Fruit fly (Drosophila melanogaster): ENCODE data around the gene CG5199.

CG5199 gene

dm6 chr3L:20427449-20427848, 25.2 kb downstream of the CG5199 start, which contains the start of gene CG5274 (continued):
- TF ChIP-seq Chrac-16 (GFP tag; optimal IDR thresholded peaks at IDR 0.05) (no peak), MESR4 (GFP tag; optimal IDR thresholded peaks at IDR 0.05) (peak; percentile 56), CG7839 (tag; optimal IDR thresholded peaks at IDR 0.05) (no peak), CG18599 (GFP tag; optimal IDR thresholded peaks at IDR 0.05) (no peak), Nf-YC (tag; optimal IDR thresholded peaks at IDR 0.05) (no peak), btn (GFP tag; optimal IDR thresholded peaks at IDR 0.05) (no peak), CG31441 (GFP tag; IDR thresholded peaks at IDR 0.05) (no peak), lbe (GFP tag; optimal IDR thresholded peaks at IDR 0.05) (no peak), gcm2 (GFP tag; optimal IDR thresholded peaks at IDR 0.05) (no peak), CG11696 (GFP tag; IDR thresholded peaks at IDR 0.05) (no peak)

- peak; percentile 95 for TF ChIP-seq onecut (GFP tag; IDR thresholded peaks at IDR 0.05)
- peak; percentile 90 for TF ChIP-seq ewg (GFP tag; optimal IDR thresholded peaks at IDR 0.05)
- TF ChIP-seq Med (GFP tag), result no peak
- TF ChIP-seq MBD-R2 (GFP tag; IDR thresholded peaks at IDR 0.05), result peak; percentile 50; the same call in 1 of the 2 replicates
- TF ChIP-seq az2 (GFP tag; optimal IDR thresholded peaks at IDR 0.05), result no peak
Observed at dm6 chr3L:20425888-20426287, 26.8 kb downstream of the CG5199 start, which contains the start of gene CG5282. TSS of gene CG5282 (minus strand) at chr3L:20426071.

dm6 chr3L:20413304-20413703, 39.4 kb downstream of the CG5199 start, which contains the start of gene zye:
TSS of gene zye (plus strand) at chr3L:20413604.
- TF ChIP-seq bab2 (GFP tag; optimal IDR thresholded peaks at IDR 0.05) (no peak), CG17385 (GFP tag; optimal IDR thresholded peaks at IDR 0.05) (no peak), pb (GFP tag; optimal IDR thresholded peaks at IDR 0.05) (no peak), zfh2 (GFP tag; optimal IDR thresholded peaks at IDR 0.05) (no peak), Deaf1 (tag; optimal IDR thresholded peaks at IDR 0.05) (no peak), Trl (optimal IDR thresholded peaks at IDR 0.05) (no peak), Trl (GFP tag; optimal IDR thresholded peaks at IDR 0.05) (no peak), sna (GFP tag; IDR thresholded peaks at IDR 0.05; ENCODE audit: partially characterized antibody) (no peak)

- no peak for TF ChIP-seq CG4328 (GFP tag; optimal IDR thresholded peaks at IDR 0.05)
- no peak for TF ChIP-seq cato (GFP tag; optimal IDR thresholded peaks at IDR 0.05; ENCODE audit: borderline replicate concordance)
- no peak for TF ChIP-seq Dip3 (GFP tag; optimal IDR thresholded peaks at IDR 0.05)
- no peak for TF ChIP-seq CG10565 (GFP tag; optimal IDR thresholded peaks at IDR 0.05)
- TF ChIP-seq ind (GFP tag; optimal IDR thresholded peaks at IDR 0.05), result no peak
- TF ChIP-seq nerfin-1 (tag; optimal IDR thresholded peaks at IDR 0.05), result no peak
- TF ChIP-seq bowl (GFP tag; IDR thresholded peaks at IDR 0.05), result no peak
- TF ChIP-seq vvl (GFP tag; IDR thresholded peaks at IDR 0.05), result peak; percentile 61
- TF ChIP-seq mirr (GFP tag; optimal IDR thresholded peaks at IDR 0.05), result peak; percentile 26
- no peak for TF ChIP-seq CG1832 (GFP tag; optimal IDR thresholded peaks at IDR 0.05)
- no peak for TF ChIP-seq Antp (GFP tag; optimal IDR thresholded peaks at IDR 0.05)
- TF ChIP-seq Eip74EF (GFP tag; optimal IDR thresholded peaks at IDR 0.05), result peak in 1 of 2 experiments; percentile 52
- TF ChIP-seq CG12219 (GFP tag; optimal IDR thresholded peaks at IDR 0.05), result no peak
- peak; percentile 24 for TF ChIP-seq B-H2 (GFP tag; optimal IDR thresholded peaks at IDR 0.05)
- no peak for TF ChIP-seq CG8290 (GFP tag; optimal IDR thresholded peaks at IDR 0.05)
- peak in 1 of 2 experiments; percentile 17 for TF ChIP-seq CG8290 (tag; optimal IDR thresholded peaks at IDR 0.05)
- TF ChIP-seq CG4854 (GFP tag; optimal IDR thresholded peaks at IDR 0.05), result no peak
- TF ChIP-seq Bteb2 (GFP tag; optimal IDR thresholded peaks at IDR 0.05), result no peak
- TF ChIP-seq CG17568 (GFP tag; optimal IDR thresholded peaks at IDR 0.05), result peak; percentile 23
- TF ChIP-seq NfI (GFP tag; optimal IDR thresholded peaks at IDR 0.05), result peak; percentile 10
- no peak for TF ChIP-seq CG1792 (GFP tag; optimal IDR thresholded peaks at IDR 0.05)
- TF ChIP-seq unpg (GFP tag; optimal IDR thresholded peaks at IDR 0.05), result peak; percentile 42
- TF ChIP-seq Oaz (GFP tag; IDR thresholded peaks at IDR 0.05), result no peak
- TF ChIP-seq CG12299 (tag; optimal IDR thresholded peaks at IDR 0.05), result no peak
- no peak for TF ChIP-seq CG16863 (GFP tag; optimal IDR thresholded peaks at IDR 0.05)
- peak; percentile 22 for TF ChIP-seq CG17385 (GFP tag; optimal IDR thresholded peaks at IDR 0.05)
Observed at dm6 chr3L:20410780-20411179, 41.9 kb downstream of the CG5199 start.
